Fruit fly (Drosophila melanogaster) whole organism, embryonic: ENCODE results near the gene Tom40.
A peak's percentile ranks its signal among the peaks of the same experiment; 100 is the strongest.

Experiments
- B-H2 ChIP-seq: fragments of 200-800 bp; sonication (Bioruptor generic); optimal IDR thresholded peaks from 2 replicates; lab custom pipeline; 2018; ENCODE audit warnings: missing biosample characterization, mild to moderate bottlenecking, missing genetic modification characterization
- CG10267 ChIP-seq: fragments of 200-800 bp; sonication (Bioruptor generic); optimal IDR thresholded peaks from 2 replicates; lab custom pipeline; 2018; ENCODE audit warnings: missing biosample characterization, mild to moderate bottlenecking, missing genetic modification characterization, moderate library complexity
- CG10366 ChIP-seq: fragments of 200-800 bp; sonication (Bioruptor generic); IDR thresholded peaks from 2 replicates; pipeline ENCODE4 v1.3.6; 2022; ENCODE audit warnings: missing biosample characterization, missing genetic modification characterization
- CG10462 ChIP-seq: fragments of 200-800 bp; sonication (Bioruptor generic); optimal IDR thresholded peaks from 2 replicates; lab custom pipeline; 2016; ENCODE audit warnings: missing biosample characterization, missing genetic modification characterization
- CG10543 ChIP-seq: fragments of 200-800 bp; sonication (Bioruptor generic); optimal IDR thresholded peaks from 3 replicates; lab custom pipeline; 2017; ENCODE audit warnings: missing biosample characterization, mild to moderate bottlenecking, missing genetic modification characterization, moderate library complexity
- CG11247 ChIP-seq: fragments of 200-800 bp; sonication (Bioruptor generic); IDR thresholded peaks from 2 replicates; pipeline ENCODE4 v1.3.6; 2022; ENCODE audit warnings: missing biosample characterization, missing genetic modification characterization
- CG11560 ChIP-seq: fragments of 200-800 bp; sonication (Bioruptor generic); IDR thresholded peaks from 3 replicates; pipeline ENCODE4 v1.3.6; 2022; ENCODE audit warnings: missing biosample characterization, missing genetic modification characterization
- CG12104 ChIP-seq: fragments of 200-800 bp; sonication (Bioruptor generic); optimal IDR thresholded peaks from 3 replicates; lab custom pipeline; 2016; ENCODE audit warnings: missing biosample characterization, missing genetic modification characterization
- CG12299 ChIP-seq: fragments of 200-800 bp; sonication (Bioruptor generic); optimal IDR thresholded peaks from 2 replicates; lab custom pipeline; 2018; ENCODE audit warnings: missing biosample characterization, mild to moderate bottlenecking, missing genetic modification characterization
- CG13287 ChIP-seq: fragments of 200-800 bp; sonication (Bioruptor generic); IDR thresholded peaks from 2 replicates; pipeline ENCODE4 v1.3.6; 2022; ENCODE audit warnings: missing biosample characterization, missing genetic modification characterization; ENCODE audit not compliant: partially characterized antibody
- CG13296 ChIP-seq: fragments of 200-800 bp; sonication (Bioruptor generic); optimal IDR thresholded peaks from 3 replicates; lab custom pipeline; 2018; ENCODE audit warnings: missing biosample characterization, mild to moderate bottlenecking, missing genetic modification characterization
- CG13624 ChIP-seq: fragments of 200-800 bp; sonication (Bioruptor generic); optimal IDR thresholded peaks from 2 replicates; lab custom pipeline; 2016; ENCODE audit warnings: missing biosample characterization, missing genetic modification characterization
- CG15696 ChIP-seq: fragments of 200-800 bp; sonication (Bioruptor generic); optimal IDR thresholded peaks from 2 replicates; lab custom pipeline; 2019; ENCODE audit warnings: missing biosample characterization, mild to moderate bottlenecking, missing genetic modification characterization, moderate library complexity
- CG1602 ChIP-seq: fragments of 200-800 bp; sonication (Bioruptor generic); optimal IDR thresholded peaks from 3 replicates; lab custom pipeline; 2016; ENCODE audit warnings: missing biosample characterization, missing genetic modification characterization
- CG17829 ChIP-seq: fragments of 200-800 bp; optimal IDR thresholded peaks from 2 replicates; lab custom pipeline; 2019; ENCODE audit warnings: missing biosample characterization, mild to moderate bottlenecking, missing genetic modification characterization, moderate library complexity
- CG3163 ChIP-seq: fragments of 200-800 bp; sonication (Bioruptor generic); optimal IDR thresholded peaks from 3 replicates; lab custom pipeline; 2016; ENCODE audit warnings: missing biosample characterization, missing genetic modification characterization
- CG32532 ChIP-seq: fragments of 200-800 bp; sonication (Bioruptor generic); IDR thresholded peaks from 2 replicates; pipeline ENCODE4 v1.3.6; 2022; ENCODE audit warnings: missing biosample characterization, missing genetic modification characterization
- CG32772 ChIP-seq: fragments of 200-800 bp; sonication (Bioruptor generic); IDR thresholded peaks from 2 replicates; pipeline ENCODE4 v1.3.6; 2022; ENCODE audit warnings: missing biosample characterization, missing genetic modification characterization
- CG3847 ChIP-seq: fragments of 200-800 bp; sonication (Bioruptor generic); IDR thresholded peaks from 2 replicates; pipeline ENCODE4 v1.3.6; 2022; ENCODE audit warnings: missing biosample characterization, missing genetic modification characterization
- CG4282 ChIP-seq: fragments of 200-800 bp; sonication (Bioruptor generic); optimal IDR thresholded peaks from 2 replicates; lab custom pipeline; 2016; ENCODE audit warnings: missing biosample characterization, missing genetic modification characterization
- CG6791 ChIP-seq: fragments of 200-800 bp; sonication (Bioruptor generic); IDR thresholded peaks from 3 replicates; pipeline ENCODE4 v1.3.6; 2022; ENCODE audit warnings: missing biosample characterization, missing genetic modification characterization; ENCODE audit not compliant: partially characterized antibody
- CG7745 ChIP-seq: fragments of 200-800 bp; sonication (Bioruptor generic); optimal IDR thresholded peaks from 2 replicates; lab custom pipeline; 2018; ENCODE audit warnings: missing biosample characterization, mild to moderate bottlenecking, missing genetic modification characterization, moderate library complexity
- CG7839 ChIP-seq: fragments of 200-800 bp; sonication (Bioruptor generic); optimal IDR thresholded peaks from 3 replicates; lab custom pipeline; 2018; ENCODE audit warnings: missing biosample characterization, mild to moderate bottlenecking, missing genetic modification characterization, moderate library complexity
- CG8290 ChIP-seq, 3 experiments: fragments of 200-800 bp; sonication (Bioruptor generic); optimal IDR thresholded peaks; 2 replicates each; lab custom pipeline; 2016 to 2019; ENCODE audit warnings: missing biosample characterization in 3 of 3, missing genetic modification characterization in 3 of 3, mild to moderate bottlenecking in 2 of 3, moderate library complexity in 1 of 3
- CG9797 ChIP-seq: fragments of 200-800 bp; sonication (Bioruptor generic); optimal IDR thresholded peaks from 3 replicates; lab custom pipeline; 2018; ENCODE audit warnings: missing biosample characterization, mild to moderate bottlenecking, missing genetic modification characterization
- CG9876 ChIP-seq: fragments of 200-800 bp; sonication (Bioruptor generic); optimal IDR thresholded peaks from 2 replicates; lab custom pipeline; 2016; ENCODE audit warnings: missing biosample characterization, missing genetic modification characterization
- Drgx ChIP-seq: fragments of 200-800 bp; sonication (Bioruptor generic); IDR thresholded peaks from 2 replicates; pipeline ENCODE4 v1.3.6; 2022; ENCODE audit warnings: missing biosample characterization, missing genetic modification characterization
- E2f1 ChIP-seq: fragments of 200-800 bp; sonication (Bioruptor generic); IDR thresholded peaks from 2 replicates; pipeline ENCODE4 v1.3.6; 2022; ENCODE audit warnings: missing biosample characterization, missing genetic modification characterization
- HmgZ ChIP-seq: fragments of 200-800 bp; sonication (Bioruptor generic); optimal IDR thresholded peaks from 2 replicates; lab custom pipeline; 2018; ENCODE audit warnings: missing biosample characterization, mild to moderate bottlenecking, missing genetic modification characterization
- Hr39 ChIP-seq: fragments of >200 bp; optimal IDR thresholded peaks from 2 replicates; lab custom pipeline; 2017
- MTF-1 ChIP-seq: fragments of 200-800 bp; sonication (Bioruptor generic); optimal IDR thresholded peaks from 2 replicates; lab custom pipeline; 2018; ENCODE audit warnings: missing biosample characterization, mild to moderate bottlenecking, missing genetic modification characterization, borderline replicate concordance
- NFAT ChIP-seq: fragments of 200-800 bp; sonication (Bioruptor generic); IDR thresholded peaks from 2 replicates; pipeline ENCODE4 v1.3.6; 2022; ENCODE audit warnings: missing biosample characterization, missing genetic modification characterization
- Sox102F ChIP-seq: fragments of 200-800 bp; sonication (Bioruptor generic); optimal IDR thresholded peaks from 2 replicates; lab custom pipeline; 2018; ENCODE audit warnings: missing biosample characterization, mild to moderate bottlenecking, missing genetic modification characterization, moderate library complexity
- Sry-δ ChIP-seq: fragments of 200-800 bp; sonication (Bioruptor generic); optimal IDR thresholded peaks from 2 replicates; lab custom pipeline; 2016; ENCODE audit warnings: missing biosample characterization, missing genetic modification characterization
- bab2 ChIP-seq: fragments of 200-800 bp; sonication (Bioruptor generic); optimal IDR thresholded peaks from 2 replicates; lab custom pipeline; 2016; ENCODE audit warnings: missing biosample characterization, missing genetic modification characterization
- ci ChIP-seq: fragments of 200-800 bp; sonication (Bioruptor generic); IDR thresholded peaks from 3 replicates; pipeline ENCODE4 v1.3.6; 2022; ENCODE audit warnings: missing biosample characterization, missing genetic modification characterization
- dmrt99B ChIP-seq: fragments of 200-800 bp; sonication (Bioruptor generic); optimal IDR thresholded peaks from 2 replicates; lab custom pipeline; 2018; ENCODE audit warnings: missing biosample characterization, mild to moderate bottlenecking, missing genetic modification characterization, moderate library complexity
- dysf ChIP-seq: fragments of 200-800 bp; sonication (Bioruptor generic); IDR thresholded peaks from 3 replicates; pipeline ENCODE4 v1.3.6; 2022; ENCODE audit warnings: missing biosample characterization, missing genetic modification characterization
- ind ChIP-seq: fragments of 200-800 bp; sonication (Bioruptor generic); optimal IDR thresholded peaks from 3 replicates; lab custom pipeline; 2016; ENCODE audit warnings: missing biosample characterization, missing genetic modification characterization
- pfk ChIP-seq: fragments of 200-800 bp; sonication (Bioruptor generic); optimal IDR thresholded peaks from 2 replicates; lab custom pipeline; 2018; ENCODE audit warnings: missing biosample characterization, mild to moderate bottlenecking, missing genetic modification characterization, moderate library complexity
- salm ChIP-seq: fragments of 200-800 bp; sonication (Bioruptor generic); optimal IDR thresholded peaks from 2 replicates; lab custom pipeline; 2018; ENCODE audit warnings: missing biosample characterization, mild to moderate bottlenecking, missing genetic modification characterization
- sd ChIP-seq: fragments of 200-800 bp; sonication (Bioruptor generic); optimal IDR thresholded peaks from 3 replicates; lab custom pipeline; 2018; ENCODE audit warnings: missing biosample characterization, mild to moderate bottlenecking, missing genetic modification characterization, moderate library complexity
- sens-2 ChIP-seq: fragments of 200-800 bp; sonication (Bioruptor generic); IDR thresholded peaks from 2 replicates; pipeline ENCODE4 v1.3.6; 2022; ENCODE audit warnings: missing biosample characterization, missing genetic modification characterization
- sob ChIP-seq: fragments of 200-800 bp; sonication (Bioruptor generic); IDR thresholded peaks from 2 replicates; pipeline ENCODE4 v1.3.6; 2022; ENCODE audit warnings: missing biosample characterization, missing genetic modification characterization
- tin ChIP-seq: fragments of 200-800 bp; sonication (Bioruptor generic); optimal IDR thresholded peaks from 3 replicates; lab custom pipeline; 2016; ENCODE audit warnings: missing biosample characterization, missing genetic modification characterization
- twi ChIP-seq: fragments of 200-800 bp; optimal IDR thresholded peaks from 2 replicates; lab custom pipeline; 2019; ENCODE audit warnings: missing biosample characterization, mild to moderate bottlenecking, missing genetic modification characterization, moderate library complexity
- unc-4 ChIP-seq: fragments of 200-800 bp; sonication (Bioruptor generic); IDR thresholded peaks from 2 replicates; pipeline ENCODE4 v1.3.6; 2022; ENCODE audit warnings: missing biosample characterization, missing genetic modification characterization; ENCODE audit not compliant: partially characterized antibody
- zf30C ChIP-seq: fragments of 200-800 bp; sonication (Bioruptor generic); optimal IDR thresholded peaks from 3 replicates; lab custom pipeline; 2018; ENCODE audit warnings: missing biosample characterization, mild to moderate bottlenecking, missing genetic modification characterization

The Tom40 gene

DNA sequence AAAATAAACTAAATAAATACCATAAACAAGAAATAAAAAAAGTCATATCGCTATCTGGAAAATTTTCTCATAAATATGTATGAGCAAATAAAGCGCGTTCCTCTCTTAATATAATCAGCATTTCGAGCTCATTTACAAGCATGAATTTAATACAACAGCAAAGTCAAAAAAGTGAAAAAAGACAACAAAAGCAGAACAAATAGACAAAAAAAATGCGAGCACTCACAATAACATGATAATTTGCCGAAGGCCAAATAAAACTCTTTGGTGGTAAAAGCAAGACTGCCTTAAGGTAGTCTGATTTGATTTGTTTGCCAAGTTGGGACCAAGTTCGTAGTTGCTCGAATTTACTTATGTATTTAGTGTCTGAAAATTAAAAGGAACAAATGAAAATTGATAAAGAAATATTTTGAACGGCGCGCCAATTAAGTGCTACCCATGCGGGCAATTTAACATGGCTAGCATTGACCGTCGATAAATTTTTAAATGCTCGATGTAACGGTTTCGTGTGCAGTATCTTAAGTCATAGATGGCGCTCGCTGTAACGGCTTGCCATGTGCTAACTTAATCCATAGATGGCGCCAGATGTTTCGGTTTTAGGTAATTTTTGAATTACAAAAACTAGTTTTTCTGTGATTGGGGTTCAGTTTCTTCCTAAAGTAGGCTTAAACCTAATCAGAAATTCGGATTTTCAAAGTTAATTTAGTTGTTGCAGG lies 26.1 kb upstream of the Tom40 start:
- peak; percentile 35; the same call in 1 of the 3 replicates for TF ChIP-seq CG11560 (tag; lab: Robert Waterston, UW)
- TF ChIP-seq CG10462, result peak; percentile 45
- TF ChIP-seq CG11247 (GFP tag; lab: Robert Waterston, UW), result 0 out of 2 replicates have a peak, but pooled peaks have one; percentile 38
- TF ChIP-seq CG12104, result no peak
- TF ChIP-seq CG10543 (GFP tag; lab: Kevin White, UChicago), result peak; percentile 26
- TF ChIP-seq NFAT (GFP tag; lab: Robert Waterston, UW), result peak; percentile 74
- peak; percentile 43 for TF ChIP-seq CG3163
- TF ChIP-seq ci (GFP tag; lab: Robert Waterston, UW), result peak; percentile 64; the same call in 2 of the 3 replicates
- TF ChIP-seq CG6791 (GFP tag; lab: Robert Waterston, UW), result peak; percentile 37; the same call in 1 of the 3 replicates
- TF ChIP-seq sd (tag; lab: Kevin White, UChicago), result peak; percentile 26
- peak; percentile 32 for TF ChIP-seq CG15696
- TF ChIP-seq CG9797, result peak; percentile 34
- peak; percentile 24; the same call in 1 of the 2 replicates for TF ChIP-seq E2f1
- TF ChIP-seq CG4282 (GFP tag; lab: Kevin White, UChicago), result no peak
- peak; percentile 8 for TF ChIP-seq CG9876
- peak; percentile 8 for TF ChIP-seq twi (tag; lab: Kevin White, UChicago)
- TF ChIP-seq unc-4 (GFP tag; lab: Robert Waterston, UW), result peak; percentile 49; the same call in 1 of the 2 replicates
- no peak for TF ChIP-seq CG8290 (GFP tag; optimal IDR thresholded peaks at IDR 0.05; lab: Kevin White, UChicago)
- TF ChIP-seq CG8290 (tag; optimal IDR thresholded peaks at IDR 0.05; lab: Kevin White, UChicago), result peak in 1 of 2 experiments; percentile 67
- 0 out of 3 replicates have a peak, but pooled peaks have one; percentile 25 for TF ChIP-seq dysf
- TF ChIP-seq CG32532, result peak; percentile 65; the same call in 1 of the 2 replicates
- peak; percentile 30 for TF ChIP-seq dmrt99B (tag; lab: Kevin White, UChicago)
- TF ChIP-seq CG32772, result 0 out of 2 replicates have a peak, but pooled peaks have one; percentile 34
- TF ChIP-seq Sry-δ, result peak; percentile 61
- peak; percentile 6 for TF ChIP-seq ind (GFP tag; lab: Kevin White, UChicago)
- TF ChIP-seq CG17829 (tag; lab: Kevin White, UChicago), result peak; percentile 54
- peak; percentile 1 for TF ChIP-seq B-H2 (GFP tag; lab: Kevin White, UChicago)
- peak; percentile 25 for TF ChIP-seq CG3847 (GFP tag; lab: Robert Waterston, UW)
- peak; percentile 44 for TF ChIP-seq CG7839 (tag; lab: Kevin White, UChicago)
- peak; percentile 34 for TF ChIP-seq CG13287 (GFP tag; lab: Robert Waterston, UW)
- no peak for TF ChIP-seq pfk (GFP tag; lab: Kevin White, UChicago)
- TF ChIP-seq sob (GFP tag; lab: Robert Waterston, UW), result no peak
- no peak for TF ChIP-seq salm (tag; lab: Kevin White, UChicago)
- TF ChIP-seq CG7745 (tag; lab: Kevin White, UChicago), result no peak
- TF ChIP-seq CG1602, result peak; percentile 34
- peak; percentile 56 for TF ChIP-seq CG10267 (tag; lab: Kevin White, UChicago)
- peak; percentile 4 for TF ChIP-seq bab2 (GFP tag; lab: Kevin White, UChicago)
- peak; percentile 30 for TF ChIP-seq CG13296 (GFP tag; lab: Kevin White, UChicago)
- peak; percentile 14 for TF ChIP-seq zf30C
- peak; percentile 35 for TF ChIP-seq CG13624 (GFP tag; lab: Kevin White, UChicago)
- TF ChIP-seq Drgx (GFP tag; lab: Robert Waterston, UW), result peak; percentile 22; the same call in 1 of the 2 replicates
- peak; percentile 9 for TF ChIP-seq MTF-1
- TF ChIP-seq Sox102F, result peak; percentile 31
- peak; percentile 13; the same call in 1 of the 2 replicates for TF ChIP-seq CG10366 (GFP tag; lab: Robert Waterston, UW)
- peak; percentile 6 for TF ChIP-seq CG12299 (tag; lab: Kevin White, UChicago)
- peak; percentile 50 for TF ChIP-seq tin
- TF ChIP-seq Hr39 (lab: Kevin White, UChicago), result no peak
- TF ChIP-seq sens-2 (GFP tag; lab: Robert Waterston, UW), result no peak
- TF ChIP-seq HmgZ (tag; lab: Kevin White, UChicago), result peak; percentile 41
